Worm (Caenorhabditis elegans): ENCODE results near the gene clr-1.

ce11 chrII:5451278-5451677 lies 14.9 kb upstream of the clr-1 start:
- TF ChIP-seq pha-4 (tag; optimal IDR thresholded peaks at IDR 0.05) (no peak), mls-2 (tag; optimal IDR thresholded peaks at IDR 0.05) (no peak), nhr-28 (tag; optimal IDR thresholded peaks at IDR 0.05) (no peak), snpc-4 (tag; optimal IDR thresholded peaks at IDR 0.05) (no peak), ztf-11 (tag; optimal IDR thresholded peaks at IDR 0.05) (no peak), nhr-2 (tag; optimal IDR thresholded peaks at IDR 0.05) (no peak), mep-1 (tag; optimal IDR thresholded peaks at IDR 0.05) (no peak), lsy-2 (tag; optimal IDR thresholded peaks at IDR 0.05) (no peak), nhr-12 (tag; optimal IDR thresholded peaks at IDR 0.05) (no peak), elt-3 (tag; optimal IDR thresholded peaks at IDR 0.05) (no peak)

Measured in whole organism, mixed stage, embryonic.